Worm (Caenorhabditis elegans): ENCODE results near the gene F25E2.3.

Gene F25E2.3

DNA sequence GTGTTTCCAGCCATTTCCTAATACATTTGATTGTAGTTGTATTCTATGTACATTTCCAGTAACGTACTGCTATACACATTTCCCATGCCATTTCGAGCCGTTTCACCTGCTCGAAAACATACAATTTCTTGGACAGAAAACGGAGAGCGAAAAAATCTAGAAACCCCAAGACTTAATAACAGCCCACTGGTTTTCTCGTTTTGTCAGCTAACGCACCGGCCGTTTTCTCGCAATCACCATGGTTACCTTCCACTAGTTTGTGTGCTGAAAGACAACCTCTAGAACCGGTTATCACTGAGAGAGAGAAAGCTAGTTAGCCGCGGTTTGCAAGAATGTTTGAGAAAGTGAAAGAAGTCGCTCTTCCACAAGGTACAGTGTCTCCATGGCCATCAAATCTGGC is 17.2 kb upstream of the F25E2.3 start:
- TF ChIP-seq daf-12 (tag; optimal IDR thresholded peaks at IDR 0.05), result no peak
- no peak for TF ChIP-seq fos-1 (tag; optimal IDR thresholded peaks at IDR 0.05)
- TF ChIP-seq aha-1 (tag), result peak; percentile 60

DNA sequence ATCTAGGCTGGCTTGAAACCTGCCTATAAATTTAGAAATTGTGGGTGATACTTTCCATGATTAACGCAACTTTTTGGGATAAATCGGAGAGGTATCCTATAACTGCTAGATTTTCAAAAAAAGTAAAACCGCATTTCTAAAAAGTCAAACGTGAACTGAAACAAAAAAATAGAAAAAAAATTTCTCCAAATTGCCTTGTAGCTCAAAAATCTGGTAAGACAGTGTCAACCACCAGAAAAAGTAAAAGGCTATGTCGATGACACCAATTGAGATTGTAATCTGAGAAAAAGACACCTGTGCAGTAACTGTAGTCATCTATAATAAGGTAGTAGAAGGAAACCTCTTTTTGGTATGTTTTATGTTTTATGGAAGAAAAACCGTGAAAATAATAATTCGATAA is 15.6 kb upstream of the F25E2.3 start, which contains the start of gene wdr-54:
TSS of gene wdr-54 (plus strand) at position 301 of the 400 bp plus-strand sequence.
- no peak for TF ChIP-seq dpl-1 (GFP tag; optimal IDR thresholded peaks at IDR 0.05)
- no peak for TF ChIP-seq nhr-41 (GFP tag; IDR thresholded peaks at IDR 0.05)

DNA sequence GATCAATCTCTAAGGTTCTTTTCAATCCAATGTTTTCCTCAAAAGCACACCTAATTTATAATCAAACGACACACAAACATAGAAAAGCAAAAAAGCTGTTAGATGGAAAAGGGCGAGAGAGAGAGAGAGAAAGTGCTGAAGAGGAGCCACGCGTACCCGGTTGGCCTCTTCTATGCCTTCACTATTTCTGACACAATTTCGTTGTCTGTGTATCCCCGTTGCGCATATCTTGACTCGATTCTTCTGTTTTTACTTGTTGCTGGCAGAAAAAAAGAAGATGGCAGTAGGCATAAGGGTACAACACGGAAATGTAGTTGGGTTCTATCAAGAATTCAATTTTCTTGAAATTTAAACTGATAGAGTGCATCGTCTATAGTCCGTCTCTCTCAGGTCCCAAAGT is 14.5 kb upstream of the F25E2.3 start:
- TF ChIP-seq hlh-11 (tag; optimal IDR thresholded peaks at IDR 0.05), result peak; percentile 55
- peak; percentile 82 for TF ChIP-seq ctbp-1 (GFP tag; IDR thresholded peaks at IDR 0.05)
- no peak for TF ChIP-seq aha-1 (tag)
- TF ChIP-seq skn-1 (tag; optimal IDR thresholded peaks at IDR 0.05), result no peak
- TF ChIP-seq zag-1 (tag; optimal IDR thresholded peaks at IDR 0.05), result no peak
- no peak for TF ChIP-seq daf-16 (GFP tag; optimal IDR thresholded peaks at IDR 0.05)
- peak; percentile 52 for TF ChIP-seq daf-16 (tag; optimal IDR thresholded peaks at IDR 0.05)
- TF ChIP-seq mxl-2 (GFP tag; conservative IDR thresholded peaks at IDR 0.05), result no peak
- no peak for TF ChIP-seq R02D3.7 (tag; optimal IDR thresholded peaks at IDR 0.05)
- TF ChIP-seq zfp-3 (GFP tag; conservative IDR thresholded peaks at IDR 0.05), result no peak
- no peak for TF ChIP-seq lin-15B (tag; optimal IDR thresholded peaks at IDR 0.05)
- peak in 1 of 2 experiments; percentile 97 for TF ChIP-seq unc-62 (GFP tag; optimal IDR thresholded peaks at IDR 0.05 in 1 of 2)
- TF ChIP-seq unc-62 (tag; optimal IDR thresholded peaks at IDR 0.05), result no peak
- TF ChIP-seq lin-1 (GFP tag; IDR thresholded peaks at IDR 0.05), result no peak
- peak; percentile 46 for TF ChIP-seq ces-1 (GFP tag; optimal IDR thresholded peaks at IDR 0.05)
- TF ChIP-seq zfp-2 (tag; optimal IDR thresholded peaks at IDR 0.05), result no peak
- TF ChIP-seq nhr-11 (tag; optimal IDR thresholded peaks at IDR 0.05), result peak; percentile 82
- TF ChIP-seq spr-3 (GFP tag; optimal IDR thresholded peaks at IDR 0.05), result no peak
- TF ChIP-seq rbr-2 (tag; optimal IDR thresholded peaks at IDR 0.05), result peak; percentile 76
- no peak for TF ChIP-seq mdt-29 (GFP tag; IDR thresholded peaks at IDR 0.05)
- peak; percentile 27 for TF ChIP-seq nhr-48 (tag; optimal IDR thresholded peaks at IDR 0.05)
- TF ChIP-seq nhr-77 (tag; optimal IDR thresholded peaks at IDR 0.05), result peak; percentile 33
- no peak for TF ChIP-seq lin-39 (tag; optimal IDR thresholded peaks at IDR 0.05)
- peak; percentile 75 for TF ChIP-seq mes-2 (tag; optimal IDR thresholded peaks at IDR 0.05; ENCODE audit: poor library complexity, severe bottlenecking)
- TF ChIP-seq nhr-25 (tag; optimal IDR thresholded peaks at IDR 0.05; ENCODE audit: borderline replicate concordance, insufficient read depth), result peak; percentile 85
- TF ChIP-seq mdl-1 (tag; optimal IDR thresholded peaks at IDR 0.05), result peak; percentile 60 to 87
- TF ChIP-seq hlh-30 (tag; optimal IDR thresholded peaks at IDR 0.05; ENCODE audit: insufficient read depth), result peak; percentile 82
- TF ChIP-seq nhr-76 (tag; optimal IDR thresholded peaks at IDR 0.05), result no peak
- peak; percentile 89 for TF ChIP-seq fkh-10 (GFP tag; optimal IDR thresholded peaks at IDR 0.05)
- peak; percentile 91 for TF ChIP-seq nhr-28 (tag; optimal IDR thresholded peaks at IDR 0.05)
- no peak for TF ChIP-seq ZK546.5 (tag; optimal IDR thresholded peaks at IDR 0.05)
- peak; percentile 52 for TF ChIP-seq dve-1 (tag; optimal IDR thresholded peaks at IDR 0.05; ENCODE audit: insufficient read depth)
- TF ChIP-seq nhr-6 (tag; optimal IDR thresholded peaks at IDR 0.05), result peak; percentile 59
- no peak for TF ChIP-seq F26F4.8 (GFP tag; conservative IDR thresholded peaks at IDR 0.05)
- no peak for TF ChIP-seq pha-4 (GFP tag; IDR thresholded peaks at IDR 0.05)
- peak; percentile 90 for TF ChIP-seq pha-4 (tag; optimal IDR thresholded peaks at IDR 0.05)
- no peak for TF ChIP-seq spr-1 (tag; optimal IDR thresholded peaks at IDR 0.05)
- TF ChIP-seq ceh-82 (tag; optimal IDR thresholded peaks at IDR 0.05), result no peak
- peak; percentile 3 for TF ChIP-seq F37D6.2 (tag; optimal IDR thresholded peaks at IDR 0.05)
- TF ChIP-seq lin-29 (GFP tag; IDR thresholded peaks at IDR 0.05), result no peak
- peak; percentile 21 for TF ChIP-seq ztf-7 (tag; optimal IDR thresholded peaks at IDR 0.05)
- TF ChIP-seq hif-1 (tag; optimal IDR thresholded peaks at IDR 0.05), result peak in 1 of 2 experiments; percentile 45
- TF ChIP-seq duxl-1 (tag; optimal IDR thresholded peaks at IDR 0.05; ENCODE audit: poor library complexity), result no peak
- peak; percentile 63 for TF ChIP-seq mep-1 (tag; optimal IDR thresholded peaks at IDR 0.05)
- no peak for TF ChIP-seq snpc-1.2 (GFP tag; IDR thresholded peaks at IDR 0.05)
